Worm (Caenorhabditis elegans) whole organism, L3 larva: ENCODE data around the gene spp-13.
"Not testable (repeated sequence)": the region's sequence is repeated elsewhere in the genome, so short reads cannot be mapped to it uniquely, and the experiment has no call there.

Source experiments
- ZK546.5 ChIP-seq: sonication (generic microtip); optimal IDR thresholded peaks from 2 replicates; lab custom pipeline; 2017; ENCODE audit warnings: missing biosample characterization, missing genetic modification characterization
- aly-2 ChIP-seq: fragments of 150-350 bp; optimal IDR thresholded peaks from 2 replicates; lab custom pipeline; 2014; ENCODE audit warnings: missing biosample characterization, missing genetic modification characterization
- ama-1 ChIP-seq: fragments of 150-350 bp; optimal IDR thresholded peaks from 2 replicates; lab custom pipeline; 2018
- ceh-16 ChIP-seq: sonication (generic microtip); optimal IDR thresholded peaks from 2 replicates; lab custom pipeline; 2017; ENCODE audit warnings: missing biosample characterization, missing genetic modification characterization
- ceh-28 ChIP-seq: fragments of 150-350 bp; optimal IDR thresholded peaks from 2 replicates; lab custom pipeline; 2014; ENCODE audit warnings: missing biosample characterization, missing genetic modification reagents, missing genetic modification characterization
- ceh-9 ChIP-seq: sonication (generic microtip); optimal IDR thresholded peaks from 2 replicates; lab custom pipeline; 2018; ENCODE audit warnings: missing biosample characterization, missing genetic modification characterization
- daf-12 ChIP-seq: fragments of 150-350 bp; optimal IDR thresholded peaks from 2 replicates; lab custom pipeline; 2014; ENCODE audit warnings: missing biosample characterization, missing genetic modification reagents, missing genetic modification characterization
- elt-1 ChIP-seq: fragments of 150-350 bp; optimal IDR thresholded peaks from 2 replicates; lab custom pipeline; 2014; ENCODE audit warnings: missing biosample characterization, missing genetic modification characterization
- eor-1 ChIP-seq, 2 experiments: fragments of 150-350 bp; optimal IDR thresholded peaks; 2 replicates each; lab custom pipeline; 2014 to 2018; ENCODE audit warnings: missing biosample characterization in 2 of 2, missing genetic modification characterization in 2 of 2
- fkh-10 ChIP-seq: sonication (generic microtip); optimal IDR thresholded peaks from 2 replicates; lab custom pipeline; 2017; ENCODE audit warnings: missing biosample characterization, missing genetic modification reagents, missing genetic modification characterization
- fkh-2 ChIP-seq: fragments of 150-350 bp; optimal IDR thresholded peaks from 2 replicates; lab custom pipeline; 2014; ENCODE audit warnings: missing biosample characterization, missing genetic modification reagents, missing genetic modification characterization
- fos-1 ChIP-seq: fragments of 150-350 bp; optimal IDR thresholded peaks from 2 replicates; lab custom pipeline; 2014; ENCODE audit warnings: missing biosample characterization, missing genetic modification characterization
- hmg-11 ChIP-seq: sonication (generic microtip); optimal IDR thresholded peaks from 2 replicates; lab custom pipeline; 2016; ENCODE audit warnings: missing genetic modification characterization, missing compliant biosample characterization
- jun-1 ChIP-seq: fragments of 150-350 bp; optimal IDR thresholded peaks from 2 replicates; lab custom pipeline; 2014; ENCODE audit warnings: missing biosample characterization, missing genetic modification reagents, missing genetic modification characterization
- lin-15B ChIP-seq: fragments of 150-350 bp; optimal IDR thresholded peaks from 2 replicates; lab custom pipeline; 2014; ENCODE audit warnings: missing biosample characterization, missing genetic modification characterization
- lin-39 ChIP-seq: fragments of 150-350 bp; optimal IDR thresholded peaks from 2 replicates; lab custom pipeline; 2018; ENCODE audit warnings: missing biosample characterization, missing genetic modification reagents, missing genetic modification characterization
- mml-1 ChIP-seq: fragments of 150-350 bp; sonication (generic microtip); optimal IDR thresholded peaks from 3 replicates; lab custom pipeline; 2014; ENCODE audit warnings: missing biosample characterization, missing genetic modification characterization
- nfya-1 ChIP-seq: sonication (generic microtip); optimal IDR thresholded peaks from 2 replicates; lab custom pipeline; 2017; ENCODE audit warnings: missing genetic modification characterization, mild to moderate bottlenecking, missing compliant biosample characterization, antibody characterized with exemption, moderate library complexity; ENCODE audit not compliant: insufficient read depth
- nhr-12 ChIP-seq: fragments of 150-350 bp; optimal IDR thresholded peaks from 2 replicates; lab custom pipeline; 2014; ENCODE audit warnings: missing biosample characterization, missing genetic modification characterization
- nhr-25 ChIP-seq: sonication (generic microtip); optimal IDR thresholded peaks from 2 replicates; lab custom pipeline; 2017; ENCODE audit warnings: missing biosample characterization, missing genetic modification characterization
- nhr-43 ChIP-seq: sonication (generic microtip); optimal IDR thresholded peaks from 2 replicates; lab custom pipeline; 2016; ENCODE audit warnings: mild to moderate bottlenecking, missing genetic modification characterization, missing compliant biosample characterization; ENCODE audit not compliant: poor library complexity, severe bottlenecking
- nhr-67 ChIP-seq: fragments of 150-350 bp; optimal IDR thresholded peaks from 2 replicates; lab custom pipeline; 2014; ENCODE audit warnings: missing biosample characterization, missing genetic modification characterization
- nhr-76 ChIP-seq: fragments of 150-350 bp; sonication (generic microtip); optimal IDR thresholded peaks from 5 replicates; lab custom pipeline; 2014; ENCODE audit warnings: missing biosample characterization, missing genetic modification characterization
- nhr-77 ChIP-seq: fragments of 150-350 bp; optimal IDR thresholded peaks from 2 replicates; lab custom pipeline; 2014; ENCODE audit warnings: missing biosample characterization, missing genetic modification characterization
- pha-4 ChIP-seq: fragments of 150-350 bp; optimal IDR thresholded peaks from 2 replicates; lab custom pipeline; 2014; ENCODE audit warnings: missing biosample characterization, missing genetic modification reagents, missing genetic modification characterization
- sea-2 ChIP-seq: fragments of 150-350 bp; sonication (generic microtip); optimal IDR thresholded peaks from 4 replicates; lab custom pipeline; 2014; ENCODE audit warnings: missing biosample characterization, missing genetic modification reagents, missing genetic modification characterization
- skn-1 ChIP-seq: fragments of 150-350 bp; optimal IDR thresholded peaks from 2 replicates; lab custom pipeline; 2014; ENCODE audit warnings: missing biosample characterization, missing genetic modification characterization
- unc-39 ChIP-seq: sonication (generic microtip); optimal IDR thresholded peaks from 4 replicates; lab custom pipeline; 2017; ENCODE audit warnings: missing biosample characterization, missing genetic modification characterization
- unc-62 ChIP-seq: fragments of 150-350 bp; sonication (generic microtip); optimal IDR thresholded peaks from 4 replicates; lab custom pipeline; 2014; ENCODE audit warnings: missing biosample characterization, missing genetic modification reagents, missing genetic modification characterization
- ztf-11 ChIP-seq: fragments of 150-350 bp; optimal IDR thresholded peaks from 2 replicates; lab custom pipeline; 2014; ENCODE audit warnings: missing biosample characterization, missing genetic modification characterization

spp-13 gene

ce11 chrX:8417727-8418126 lies 597 bp downstream of the spp-13 start:
- TF ChIP-seq nfya-1 (tag; lab: Kevin White, UChicago) (peak; percentile 9), hmg-11 (tag; lab: Kevin White, UChicago) (no peak)

ce11 chrX:8416819-8417218 lies 1.5 kb downstream of the spp-13 start, which contains the start of gene ced-8:
Gene ced-8 (minus strand): TSS chrX:8416919.
- no peak for TF ChIP-seq nhr-67
- no peak for TF ChIP-seq ceh-28
- TF ChIP-seq nhr-43: peak; percentile 35
- no peak for TF ChIP-seq aly-2
- no peak for TF ChIP-seq sea-2 (GFP tag; lab: Kevin White, UChicago)
- TF ChIP-seq nfya-1 (tag; lab: Kevin White, UChicago): no peak
- TF ChIP-seq, all 47 proteins: peak for 1

ce11 chrX:8413130-8413529 lies 5.2 kb downstream of the spp-13 start, which contains the start of gene F08F1.4:
Gene F08F1.4 (plus strand): TSS chrX:8413430.
- no peak for TF ChIP-seq daf-12 (tag; lab: Kevin White, UChicago)
- TF ChIP-seq aly-2: no peak
- TF ChIP-seq lin-39 (tag; lab: Kevin White, UChicago): no peak
- TF ChIP-seq nhr-43: no peak
- TF ChIP-seq fkh-10 (GFP tag; lab: Kevin White, UChicago): no peak
- TF ChIP-seq fkh-2: no peak
- no peak for TF ChIP-seq ztf-11 (tag; lab: Kevin White, UChicago)
- TF ChIP-seq fos-1: no peak
- TF ChIP-seq jun-1 (tag; lab: Kevin White, UChicago): no peak
- no peak for TF ChIP-seq mml-1
- TF ChIP-seq nhr-76: no peak
- TF ChIP-seq skn-1 (tag; lab: Kevin White, UChicago): no peak
- no peak for TF ChIP-seq elt-1 (tag; lab: Kevin White, UChicago)
- no peak for TF ChIP-seq nhr-25 (tag; lab: Kevin White, UChicago)
- TF ChIP-seq eor-1 (tag; optimal IDR thresholded peaks at IDR 0.05; lab: Kevin White, UChicago): no peak
- TF ChIP-seq ZK546.5: no peak

DNA sequence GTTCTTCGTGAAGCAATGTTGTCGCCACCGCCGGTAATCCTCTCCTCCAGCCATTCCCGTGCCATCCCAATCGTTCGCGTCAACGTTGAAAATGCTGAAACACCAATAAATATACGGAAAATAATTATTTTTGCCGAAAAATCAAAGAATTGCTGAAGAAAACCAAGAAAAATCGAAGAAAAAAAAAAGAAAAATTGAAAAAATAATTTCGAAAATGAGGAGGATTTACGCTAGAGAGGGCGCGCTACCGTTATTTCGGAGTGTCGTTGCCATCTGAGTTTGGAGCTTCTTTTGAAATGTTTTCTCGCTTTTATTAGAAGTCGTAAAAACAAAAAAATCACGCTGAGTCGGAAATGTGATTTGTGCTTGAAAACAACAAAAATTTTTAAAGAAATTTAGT lies 7.6 kb downstream of the spp-13 start, which contains the start of gene F08F1.9:
Gene F08F1.9 (minus strand): TSS at position 101 of the 400 bp plus-strand sequence.
- TF ChIP-seq eor-1 (tag; optimal IDR thresholded peaks at IDR 0.05; lab: Kevin White, UChicago); fkh-2; lin-15B (tag; lab: Kevin White, UChicago): not testable (repeated sequence)

ce11 chrX:8408267-8408666 lies 10.1 kb downstream of the spp-13 start, which contains the start of gene sulp-3:
Gene sulp-3 (minus strand): TSS chrX:8408367.
- no peak for TF ChIP-seq ama-1 (lab: Kevin White, UChicago)

- TF ChIP-seq ceh-16 (tag; lab: Kevin White, UChicago): no peak
- TF ChIP-seq lin-15B (tag; lab: Kevin White, UChicago): no peak
- TF ChIP-seq pha-4 (tag; lab: Kevin White, UChicago): no peak
- no peak for TF ChIP-seq nhr-12 (tag; lab: Kevin White, UChicago)
- TF ChIP-seq unc-62 (GFP tag; lab: Kevin White, UChicago): no peak
- TF ChIP-seq elt-1 (tag; lab: Kevin White, UChicago): no peak
- no peak for TF ChIP-seq ztf-11 (tag; lab: Kevin White, UChicago)
- no peak for TF ChIP-seq ceh-9 (tag; lab: Kevin White, UChicago)
- no peak for TF ChIP-seq unc-39
- no peak for TF ChIP-seq nhr-77 (tag; lab: Kevin White, UChicago)
- TF ChIP-seq nfya-1 (tag; lab: Kevin White, UChicago): no peak
Measured at ce11 chrX:8406815-8407214, 11.5 kb downstream of the spp-13 start.
